Fruit fly (Drosophila melanogaster) whole organism, prepupa: Measurements from ENCODE around the gene Hsc70-1.

ENCODE experiments used
- Hr4 ChIP-seq: fragments of 200-800 bp; sonication (Bioruptor generic); optimal IDR thresholded peaks from 3 replicates; lab custom pipeline; 2016; ENCODE audit warnings: missing biosample characterization, missing genetic modification characterization
- fd85E ChIP-seq: fragments of 200-800 bp; sonication (Bioruptor generic); optimal IDR thresholded peaks from 3 replicates; lab custom pipeline; 2016; ENCODE audit warnings: missing biosample characterization, missing genetic modification characterization
- spab ChIP-seq: fragments of 200-800 bp; sonication (Bioruptor generic); optimal IDR thresholded peaks from 2 replicates; lab custom pipeline; 2017; ENCODE audit warnings: missing biosample characterization, mild to moderate bottlenecking, missing genetic modification characterization, missing genetic modification reagents

DNA sequence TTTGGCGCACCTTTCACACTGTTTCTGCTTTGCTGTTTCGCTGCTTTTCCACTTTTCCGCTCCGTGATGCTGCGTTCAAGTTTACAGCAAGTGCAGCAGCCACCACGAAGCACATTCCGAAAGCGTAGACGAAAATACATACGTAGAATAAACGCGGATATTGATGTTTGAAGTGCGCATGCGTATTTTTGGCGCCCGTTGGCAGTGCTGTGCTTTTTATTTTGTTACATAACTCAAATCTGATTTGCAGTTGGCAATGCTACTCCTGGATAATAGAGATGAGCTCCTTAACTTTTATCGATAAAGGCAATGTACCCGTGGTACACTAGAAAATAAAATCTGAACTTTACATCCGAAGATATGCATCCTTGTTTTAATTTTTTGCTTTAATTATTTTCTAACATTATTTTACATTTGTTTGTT lies 32.9 kb downstream of the Hsc70-1 start:
- TF ChIP-seq fd85E (GFP tag; lab: Kevin White, UChicago) = no peak
- TF ChIP-seq spab (GFP tag; lab: Kevin White, UChicago) = no peak
- TF ChIP-seq Hr4 (GFP tag; lab: Kevin White, UChicago) = no peak
